Worm (Caenorhabditis elegans): ENCODE data around the gene E01G4.6.
A peak's percentile ranks its signal among the peaks of the same experiment; 100 is the strongest.

Gene E01G4.6

ce11 chrII:13460592-13461395, 21.4 kb upstream of the E01G4.6 start, which contains the start of gene pqn-27:
Gene pqn-27 (minus strand): TSS chrII:13460642.
- TF ChIP-seq flt-1 (GFP tag; IDR thresholded peaks at IDR 0.05) (no peak; the same call in 1 of the 2 replicates), sea-1 (GFP tag; conservative IDR thresholded peaks at IDR 0.05) (no peak), ama-1 (optimal IDR thresholded peaks at IDR 0.05) (peak; percentile 83)

- TF ChIP-seq hmg-4 (GFP tag; optimal IDR thresholded peaks at IDR 0.05): peak; percentile 66
- no peak for TF ChIP-seq hmbx-1 (tag; optimal IDR thresholded peaks at IDR 0.05)
- peak; percentile 10 for TF ChIP-seq ets-7 (tag; optimal IDR thresholded peaks at IDR 0.05)
These were observed 20.4 kb upstream of the E01G4.6 start for ce11 chrII:13461604-13462375.

ce11 chrII:13465381-13465838, 16.8 kb upstream of the E01G4.6 start:
- no peak for TF ChIP-seq pes-1 (GFP tag; IDR thresholded peaks at IDR 0.05)
- TF ChIP-seq F13C5.2 (tag; optimal IDR thresholded peaks at IDR 0.05): no peak
- no peak for TF ChIP-seq ceh-13 (GFP tag; optimal IDR thresholded peaks at IDR 0.05)
- no peak for TF ChIP-seq tbx-37 (GFP tag; conservative IDR thresholded peaks at IDR 0.05)
- TF ChIP-seq hnd-1 (tag; optimal IDR thresholded peaks at IDR 0.05): no peak
- TF ChIP-seq aly-1 (tag; optimal IDR thresholded peaks at IDR 0.05): no peak
- no peak for TF ChIP-seq hmbx-1 (tag; optimal IDR thresholded peaks at IDR 0.05)
- TF ChIP-seq ceh-36 (tag; optimal IDR thresholded peaks at IDR 0.05): no peak
- no peak for TF ChIP-seq B0310.2 (tag; optimal IDR thresholded peaks at IDR 0.05)
- TF ChIP-seq ets-7 (tag; optimal IDR thresholded peaks at IDR 0.05): no peak
- TF ChIP-seq tbx-11 (GFP tag; IDR thresholded peaks at IDR 0.05): no peak
- TF ChIP-seq sea-1 (GFP tag; conservative IDR thresholded peaks at IDR 0.05): no peak
- TF ChIP-seq scrt-1 (GFP tag; IDR thresholded peaks at IDR 0.05): no peak
- TF ChIP-seq hmg-4 (GFP tag; optimal IDR thresholded peaks at IDR 0.05): no peak
- no peak for TF ChIP-seq flt-1 (GFP tag; IDR thresholded peaks at IDR 0.05)
- TF ChIP-seq ama-1 (optimal IDR thresholded peaks at IDR 0.05): no peak

ce11 chrII:13467838-13468389, 14.3 kb upstream of the E01G4.6 start:
- no peak for TF ChIP-seq ceh-13 (GFP tag; optimal IDR thresholded peaks at IDR 0.05)
- no peak for TF ChIP-seq tbx-11 (GFP tag; IDR thresholded peaks at IDR 0.05)
- no peak for TF ChIP-seq hnd-1 (tag; optimal IDR thresholded peaks at IDR 0.05)
- no peak for TF ChIP-seq tra-4 (tag; optimal IDR thresholded peaks at IDR 0.05)
- TF ChIP-seq hmbx-1 (tag; optimal IDR thresholded peaks at IDR 0.05): no peak
- TF ChIP-seq B0310.2 (tag; optimal IDR thresholded peaks at IDR 0.05): no peak
- TF ChIP-seq ceh-36 (tag; optimal IDR thresholded peaks at IDR 0.05): no peak
- TF ChIP-seq hmg-4 (GFP tag; optimal IDR thresholded peaks at IDR 0.05): no peak
- no peak for TF ChIP-seq ets-7 (tag; optimal IDR thresholded peaks at IDR 0.05)
- TF ChIP-seq pes-1 (GFP tag; IDR thresholded peaks at IDR 0.05): no peak
- TF ChIP-seq tbx-37 (GFP tag; conservative IDR thresholded peaks at IDR 0.05): no peak
- TF ChIP-seq scrt-1 (GFP tag; IDR thresholded peaks at IDR 0.05): no peak
- no peak for TF ChIP-seq sea-1 (GFP tag; conservative IDR thresholded peaks at IDR 0.05)
- no peak for TF ChIP-seq F13C5.2 (tag; optimal IDR thresholded peaks at IDR 0.05)
- TF ChIP-seq ama-1 (optimal IDR thresholded peaks at IDR 0.05): no peak
- TF ChIP-seq aly-1 (tag; optimal IDR thresholded peaks at IDR 0.05): no peak
- TF ChIP-seq flt-1 (GFP tag; IDR thresholded peaks at IDR 0.05): no peak

- TF ChIP-seq F13C5.2 (tag; optimal IDR thresholded peaks at IDR 0.05) (no peak), pes-1 (GFP tag; IDR thresholded peaks at IDR 0.05) (no peak), ets-7 (tag; optimal IDR thresholded peaks at IDR 0.05) (no peak), hmbx-1 (tag; optimal IDR thresholded peaks at IDR 0.05) (no peak), ceh-36 (tag; optimal IDR thresholded peaks at IDR 0.05) (no peak), aly-1 (tag; optimal IDR thresholded peaks at IDR 0.05) (no peak), hnd-1 (tag; optimal IDR thresholded peaks at IDR 0.05) (no peak), sea-1 (GFP tag; conservative IDR thresholded peaks at IDR 0.05) (no peak), tbx-37 (GFP tag; conservative IDR thresholded peaks at IDR 0.05) (no peak), flt-1 (GFP tag; IDR thresholded peaks at IDR 0.05) (no peak)
These were observed 13.1 kb upstream of the E01G4.6 start, which contains the start of gene E01G4.3 for ce11 chrII:13469043-13469652. Gene E01G4.3 (minus strand): TSS chrII:13469602.

- no peak for TF ChIP-seq tra-4 (tag; optimal IDR thresholded peaks at IDR 0.05)
- no peak for TF ChIP-seq tbx-37 (GFP tag; conservative IDR thresholded peaks at IDR 0.05)
- TF ChIP-seq aly-1 (tag; optimal IDR thresholded peaks at IDR 0.05): no peak
- no peak for TF ChIP-seq sea-1 (GFP tag; conservative IDR thresholded peaks at IDR 0.05)
- TF ChIP-seq F13C5.2 (tag; optimal IDR thresholded peaks at IDR 0.05): no peak
- TF ChIP-seq hmg-4 (GFP tag; optimal IDR thresholded peaks at IDR 0.05): no peak
- TF ChIP-seq scrt-1 (GFP tag; IDR thresholded peaks at IDR 0.05): no peak
- TF ChIP-seq ets-7 (tag; optimal IDR thresholded peaks at IDR 0.05): no peak
- no peak for TF ChIP-seq ceh-13 (GFP tag; optimal IDR thresholded peaks at IDR 0.05)
- TF ChIP-seq B0310.2 (tag; optimal IDR thresholded peaks at IDR 0.05): no peak
- TF ChIP-seq tbx-11 (GFP tag; IDR thresholded peaks at IDR 0.05): no peak
- TF ChIP-seq ceh-36 (tag; optimal IDR thresholded peaks at IDR 0.05): no peak
- no peak for TF ChIP-seq ama-1 (optimal IDR thresholded peaks at IDR 0.05)
- TF ChIP-seq flt-1 (GFP tag; IDR thresholded peaks at IDR 0.05): no peak
- no peak for TF ChIP-seq hmbx-1 (tag; optimal IDR thresholded peaks at IDR 0.05)
- no peak for TF ChIP-seq hnd-1 (tag; optimal IDR thresholded peaks at IDR 0.05)
- TF ChIP-seq pes-1 (GFP tag; IDR thresholded peaks at IDR 0.05): no peak
These were observed 11.6 kb upstream of the E01G4.6 start for ce11 chrII:13470655-13471054.

All from whole organism, early embryonic.